Worm (Caenorhabditis elegans) whole organism, early embryonic: ENCODE data around the gene F13A2.2.

Source experiments
- B0310.2 ChIP-seq: sonication (generic microtip); optimal IDR thresholded peaks from 2 replicates; lab custom pipeline; 2016; ENCODE audit warnings: mild to moderate bottlenecking, missing genetic modification characterization, missing compliant biosample characterization
- aly-1 ChIP-seq: sonication (generic microtip); optimal IDR thresholded peaks from 2 replicates; lab custom pipeline; 2016; ENCODE audit warnings: missing genetic modification characterization, missing compliant biosample characterization
- ama-1 ChIP-seq: fragments of 150-350 bp; optimal IDR thresholded peaks from 2 replicates; lab custom pipeline; 2014
- tra-4 ChIP-seq: sonication (generic microtip); optimal IDR thresholded peaks from 2 replicates; lab custom pipeline; 2017; ENCODE audit warnings: missing genetic modification characterization, missing compliant biosample characterization

- no peak for TF ChIP-seq B0310.2 (tag; lab: Kevin White, UChicago)
- no peak for TF ChIP-seq aly-1 (tag; lab: Kevin White, UChicago)
- TF ChIP-seq ama-1 (lab: Kevin White, UChicago): no peak
- no peak for TF ChIP-seq tra-4 (tag; lab: Kevin White, UChicago)
Observed at ce11 chrV:4341736-4342135, 42.6 kb downstream of the F13A2.2 start.
